Worm (Caenorhabditis elegans) whole organism, L2 larva: Measurements from ENCODE around the gene immp-2.

Experiments
- C34F6.9 ChIP-seq: fragments of 150-350 bp; optimal IDR thresholded peaks from 2 replicates; lab custom pipeline; 2014; ENCODE audit warnings: missing biosample characterization, missing genetic modification characterization
- F13H6.1 ChIP-seq: sonication (generic microtip); optimal IDR thresholded peaks from 2 replicates; lab custom pipeline; 2016; ENCODE audit warnings: missing genetic modification characterization, missing compliant biosample characterization
- R02D3.7 ChIP-seq: fragments of 150-350 bp; optimal IDR thresholded peaks from 2 replicates; lab custom pipeline; 2014; ENCODE audit warnings: missing biosample characterization, missing genetic modification characterization
- Y55F3AM.14 ChIP-seq: fragments of 200-800 bp; sonication (Bioruptor generic); optimal IDR thresholded peaks from 2 replicates; lab custom pipeline; 2018; ENCODE audit warnings: mild to moderate bottlenecking, missing genetic modification characterization, missing compliant biosample characterization
- alr-1 ChIP-seq: fragments of 150-350 bp; optimal IDR thresholded peaks from 2 replicates; lab custom pipeline; 2014; ENCODE audit warnings: missing biosample characterization, missing genetic modification characterization
- aly-2 ChIP-seq: fragments of 150-350 bp; optimal IDR thresholded peaks from 2 replicates; lab custom pipeline; 2014; ENCODE audit warnings: missing biosample characterization, missing genetic modification characterization
- ama-1 ChIP-seq: fragments of 150-350 bp; optimal IDR thresholded peaks from 2 replicates; lab custom pipeline; 2018; ENCODE audit warnings: inconsistent platforms
- blmp-1 ChIP-seq: sonication (generic microtip); optimal IDR thresholded peaks from 2 replicates; lab custom pipeline; 2017; ENCODE audit warnings: missing genetic modification characterization, mild to moderate bottlenecking, missing compliant biosample characterization, antibody characterized with exemption, moderate library complexity; ENCODE audit not compliant: insufficient read depth
- ceh-82 ChIP-seq: fragments of 150-350 bp; optimal IDR thresholded peaks from 2 replicates; lab custom pipeline; 2014; ENCODE audit warnings: missing biosample characterization, missing genetic modification characterization
- crh-2 ChIP-seq: sonication (generic microtip); optimal IDR thresholded peaks from 2 replicates; lab custom pipeline; 2017; ENCODE audit warnings: missing biosample characterization, missing genetic modification characterization
- egl-27 ChIP-seq: sonication (generic microtip); optimal IDR thresholded peaks from 3 replicates; lab custom pipeline; 2017; ENCODE audit warnings: missing biosample characterization, missing genetic modification reagents, missing genetic modification characterization
- elt-3 ChIP-seq: sonication (generic microtip); optimal IDR thresholded peaks from 2 replicates; lab custom pipeline; 2017; ENCODE audit warnings: missing biosample characterization, missing genetic modification characterization
- fos-1 ChIP-seq: fragments of 150-350 bp; optimal IDR thresholded peaks from 2 replicates; lab custom pipeline; 2014; ENCODE audit warnings: missing biosample characterization, missing genetic modification characterization
- gmeb-1 ChIP-seq: fragments of 150-350 bp; optimal IDR thresholded peaks from 2 replicates; lab custom pipeline; 2014; ENCODE audit warnings: missing biosample characterization, missing genetic modification characterization
- lin-11 ChIP-seq: fragments of 150-350 bp; sonication (generic microtip); optimal IDR thresholded peaks from 2 replicates; lab custom pipeline; 2014; ENCODE audit warnings: missing biosample characterization, missing genetic modification characterization, inconsistent platforms, mixed read lengths
- lin-13 ChIP-seq: fragments of 150-350 bp; optimal IDR thresholded peaks from 2 replicates; lab custom pipeline; 2014; ENCODE audit warnings: missing biosample characterization, missing genetic modification reagents, missing genetic modification characterization
- lsy-2 ChIP-seq, 2 experiments: fragments of 150-350 bp in 1 of 2; sonication (generic microtip) in 1 of 2; optimal IDR thresholded peaks; 2 replicates each; lab custom pipeline; 2014 to 2017; ENCODE audit warnings: missing biosample characterization in 2 of 2, missing genetic modification characterization in 2 of 2
- mab-5 ChIP-seq: fragments of 150-350 bp; optimal IDR thresholded peaks from 2 replicates; lab custom pipeline; 2014; ENCODE audit warnings: missing biosample characterization, missing genetic modification characterization
- mbf-1 ChIP-seq: sonication (generic microtip); optimal IDR thresholded peaks from 2 replicates; lab custom pipeline; 2017; ENCODE audit warnings: missing biosample characterization, missing genetic modification characterization
- nhr-10 ChIP-seq: sonication (generic microtip); optimal IDR thresholded peaks from 2 replicates; lab custom pipeline; 2017; ENCODE audit warnings: missing biosample characterization, missing genetic modification characterization
- nhr-11 ChIP-seq: fragments of 150-350 bp; optimal IDR thresholded peaks from 2 replicates; lab custom pipeline; 2014; ENCODE audit warnings: missing biosample characterization, missing genetic modification characterization
- nhr-12 ChIP-seq: fragments of 150-350 bp; optimal IDR thresholded peaks from 2 replicates; lab custom pipeline; 2014; ENCODE audit warnings: missing biosample characterization, missing genetic modification characterization
- nhr-129 ChIP-seq: fragments of 150-350 bp; optimal IDR thresholded peaks from 2 replicates; lab custom pipeline; 2014; ENCODE audit warnings: missing biosample characterization, missing genetic modification characterization
- nhr-21 ChIP-seq: fragments of 150-350 bp; optimal IDR thresholded peaks from 2 replicates; lab custom pipeline; 2014; ENCODE audit warnings: missing biosample characterization, missing genetic modification characterization
- nhr-23 ChIP-seq: fragments of 150-350 bp; optimal IDR thresholded peaks from 2 replicates; lab custom pipeline; 2014; ENCODE audit warnings: missing biosample characterization, missing genetic modification reagents, missing genetic modification characterization
- nhr-237 ChIP-seq: fragments of 150-350 bp; optimal IDR thresholded peaks from 2 replicates; lab custom pipeline; 2014; ENCODE audit warnings: missing biosample characterization, missing genetic modification characterization
- nhr-25 ChIP-seq: fragments of 150-350 bp; sonication (generic microtip); optimal IDR thresholded peaks from 3 replicates; lab custom pipeline; 2014; ENCODE audit warnings: missing biosample characterization, missing genetic modification characterization
- nhr-77 ChIP-seq: fragments of 150-350 bp; optimal IDR thresholded peaks from 2 replicates; lab custom pipeline; 2014; ENCODE audit warnings: missing biosample characterization, missing genetic modification characterization
- peb-1 ChIP-seq: fragments of 150-350 bp; optimal IDR thresholded peaks from 2 replicates; lab custom pipeline; 2014; ENCODE audit warnings: missing biosample characterization, missing genetic modification characterization
- sem-4 ChIP-seq: fragments of 150-350 bp; optimal IDR thresholded peaks from 2 replicates; lab custom pipeline; 2014; ENCODE audit warnings: missing biosample characterization, missing genetic modification reagents, missing genetic modification characterization
- skn-1 ChIP-seq: sonication (generic microtip); optimal IDR thresholded peaks from 2 replicates; lab custom pipeline; 2017; ENCODE audit warnings: missing biosample characterization, missing genetic modification characterization
- sma-3 ChIP-seq: sonication (generic microtip); optimal IDR thresholded peaks from 2 replicates; lab custom pipeline; 2016; ENCODE audit warnings: missing genetic modification reagents, missing genetic modification characterization, missing compliant biosample characterization
- sma-9 ChIP-seq, 2 experiments: fragments of 150-350 bp in 1 of 2; sonication (generic microtip) in 1 of 2; optimal IDR thresholded peaks; 2 replicates each; lab custom pipeline; 2014 to 2016; ENCODE audit warnings: missing genetic modification characterization in 2 of 2, mild to moderate bottlenecking in 1 of 2, missing biosample characterization in 1 of 2, missing compliant biosample characterization in 1 of 2, missing genetic modification reagents in 1 of 2, moderate library complexity in 1 of 2
- snpc-4 ChIP-seq: fragments of 150-350 bp; optimal IDR thresholded peaks from 2 replicates; lab custom pipeline; 2014; ENCODE audit warnings: missing biosample characterization, missing genetic modification characterization
- unc-39 ChIP-seq: fragments of 150-350 bp; optimal IDR thresholded peaks from 2 replicates; lab custom pipeline; 2014; ENCODE audit warnings: missing biosample characterization, missing genetic modification characterization
- unc-55 ChIP-seq: fragments of 150-350 bp; sonication (generic microtip); optimal IDR thresholded peaks from 3 replicates; lab custom pipeline; 2014; ENCODE audit warnings: missing biosample characterization, missing genetic modification reagents, missing genetic modification characterization
- unc-62 ChIP-seq: fragments of 150-350 bp; optimal IDR thresholded peaks from 2 replicates; lab custom pipeline; 2014; ENCODE audit warnings: missing biosample characterization, missing genetic modification reagents, missing genetic modification characterization
- zag-1 ChIP-seq: fragments of 150-350 bp; optimal IDR thresholded peaks from 2 replicates; lab custom pipeline; 2014; ENCODE audit warnings: missing biosample characterization, missing genetic modification characterization
- ztf-1 ChIP-seq: fragments of 200-800 bp; sonication (Bioruptor generic); conservative IDR thresholded peaks from 2 replicates; pipeline ENCODE4 v1.3.6; 2022; ENCODE audit warnings: missing genetic modification characterization, missing compliant biosample characterization
- ztf-4 ChIP-seq: fragments of 150-350 bp; optimal IDR thresholded peaks from 2 replicates; lab custom pipeline; 2014; ENCODE audit warnings: missing biosample characterization, missing genetic modification characterization

immp-2 gene

ce11 chrIV:983558-983957 is 22.1 kb downstream of the immp-2 start:
- TF ChIP-seq nhr-23 (no peak), F13H6.1 (tag; lab: Kevin White, UChicago) (no peak), mab-5 (tag; lab: Kevin White, UChicago) (no peak), snpc-4 (tag; lab: Kevin White, UChicago) (no peak), mbf-1 (tag; lab: Kevin White, UChicago) (no peak), blmp-1 (tag; lab: Kevin White, UChicago) (no peak), lin-11 (no peak), nhr-25 (tag; lab: Kevin White, UChicago) (no peak), lin-13 (GFP tag; lab: Kevin White, UChicago) (no peak), zag-1 (tag; lab: Kevin White, UChicago) (no peak), aly-2 (no peak), ama-1 (no peak)
- TF ChIP-seq, all 48 proteins: peak for 0

- TF ChIP-seq Y55F3AM.14 (GFP tag; lab: Kevin White, UChicago) (no peak), fos-1 (peak; percentile 74)
These were observed 29.3 kb downstream of the immp-2 start for ce11 chrIV:976372-976771.

- TF ChIP-seq nhr-21 (tag; lab: Kevin White, UChicago) (no peak), fos-1 (no peak), zag-1 (tag; lab: Kevin White, UChicago) (no peak), mab-5 (tag; lab: Kevin White, UChicago) (no peak), C34F6.9 (tag; lab: Kevin White, UChicago) (no peak), skn-1 (no peak), nhr-11 (tag; lab: Kevin White, UChicago) (no peak), nhr-23 (no peak), ztf-1 (GFP tag; lab: Robert Waterston, UW) (no peak), ztf-4 (no peak), alr-1 (tag; lab: Kevin White, UChicago) (no peak), gmeb-1 (tag; lab: Kevin White, UChicago) (no peak), unc-62 (no peak), peb-1 (tag; lab: Kevin White, UChicago) (no peak), ceh-82 (tag; lab: Kevin White, UChicago) (no peak), lsy-2 (tag; optimal IDR thresholded peaks at IDR 0.05; lab: Kevin White, UChicago) (no peak), egl-27 (tag; lab: Kevin White, UChicago) (no peak), lin-13 (GFP tag; lab: Kevin White, UChicago) (no peak)
- TF ChIP-seq, all 48 proteins: peak for 0
These were observed 32.7 kb downstream of the immp-2 start for ce11 chrIV:972811-973428.

DNA sequence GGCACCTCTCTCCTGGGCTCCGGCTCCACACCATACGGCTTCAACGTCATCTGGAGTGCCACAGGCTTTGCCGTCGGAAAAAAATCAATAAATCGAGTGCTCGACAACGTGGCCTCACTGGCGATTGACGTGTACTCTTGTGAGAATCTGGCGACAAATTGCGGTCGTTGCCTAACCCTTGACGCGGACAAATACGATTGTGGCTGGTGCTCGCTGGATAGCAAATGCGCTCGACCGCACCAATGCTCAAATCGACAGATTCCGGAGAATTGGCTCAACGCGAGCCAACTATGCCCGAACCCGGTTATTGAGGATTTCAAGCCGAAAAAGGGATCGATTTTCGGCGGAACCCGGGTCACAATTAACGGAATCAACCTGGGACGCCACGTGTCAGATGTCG is 33.3 kb downstream of the immp-2 start:
- TF ChIP-seq unc-62 (no peak), mab-5 (tag; lab: Kevin White, UChicago) (no peak), lin-11 (no peak), nhr-12 (tag; lab: Kevin White, UChicago) (no peak), nhr-77 (tag; lab: Kevin White, UChicago) (no peak), lin-13 (GFP tag; lab: Kevin White, UChicago) (no peak), F13H6.1 (tag; lab: Kevin White, UChicago) (no peak), ztf-4 (no peak), unc-39 (tag; lab: Kevin White, UChicago) (no peak), sem-4 (tag; lab: Kevin White, UChicago) (no peak), sma-9 (GFP tag; optimal IDR thresholded peaks at IDR 0.05; lab: Kevin White, UChicago) (no peak), sma-9 (tag; optimal IDR thresholded peaks at IDR 0.05; lab: Kevin White, UChicago) (no peak), snpc-4 (tag; lab: Kevin White, UChicago) (no peak), gmeb-1 (tag; lab: Kevin White, UChicago) (no peak), fos-1 (no peak)

DNA sequence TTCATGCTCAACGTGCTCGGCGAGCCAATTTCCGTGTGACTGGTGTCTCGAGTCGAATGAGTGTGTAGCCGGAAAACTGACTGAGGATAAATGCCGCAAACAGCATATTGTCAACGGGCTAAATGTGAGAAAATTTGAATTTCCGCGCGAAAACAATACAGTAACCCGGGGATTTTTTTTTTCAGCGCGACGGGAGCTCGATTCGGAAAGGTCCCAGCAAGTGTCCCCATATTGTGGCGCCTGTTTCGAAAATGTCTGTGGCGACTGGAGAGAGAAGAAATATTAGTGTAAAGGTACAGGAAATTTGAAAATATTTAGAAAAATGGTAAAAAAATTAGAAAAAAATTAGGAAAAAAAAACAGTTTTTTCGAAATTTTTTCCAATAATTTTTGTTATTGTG is 34.5 kb downstream of the immp-2 start:
- no peak for TF ChIP-seq lin-13 (GFP tag; lab: Kevin White, UChicago)
- no peak for TF ChIP-seq crh-2 (tag; lab: Kevin White, UChicago)
- no peak for TF ChIP-seq nhr-129 (tag; lab: Kevin White, UChicago)
- no peak for TF ChIP-seq nhr-10 (tag; lab: Kevin White, UChicago)
- no peak for TF ChIP-seq snpc-4 (tag; lab: Kevin White, UChicago)
- no peak for TF ChIP-seq gmeb-1 (tag; lab: Kevin White, UChicago)
- TF ChIP-seq nhr-23 = no peak
- no peak for TF ChIP-seq R02D3.7
- TF ChIP-seq F13H6.1 (tag; lab: Kevin White, UChicago) = no peak
- no peak for TF ChIP-seq elt-3 (tag; lab: Kevin White, UChicago)
- TF ChIP-seq unc-55 = no peak
- TF ChIP-seq sma-9 (GFP tag; optimal IDR thresholded peaks at IDR 0.05; lab: Kevin White, UChicago) = no peak
- no peak for TF ChIP-seq sma-9 (tag; optimal IDR thresholded peaks at IDR 0.05; lab: Kevin White, UChicago)
- TF ChIP-seq ztf-4 = no peak
- no peak for TF ChIP-seq nhr-237 (tag; lab: Kevin White, UChicago)
- no peak for TF ChIP-seq sma-3 (GFP tag; lab: Kevin White, UChicago)
- no peak for TF ChIP-seq nhr-11 (tag; lab: Kevin White, UChicago)
- TF ChIP-seq C34F6.9 (tag; lab: Kevin White, UChicago) = no peak
